Worm (Caenorhabditis elegans) whole organism, L3 larva: ENCODE data around the gene ZK1037.6.

Experiments used
- ama-1 ChIP-seq: fragments of 150-350 bp; optimal IDR thresholded peaks from 2 replicates; lab custom pipeline; 2018
- fos-1 ChIP-seq: fragments of 150-350 bp; optimal IDR thresholded peaks from 2 replicates; lab custom pipeline; 2014; ENCODE audit warnings: missing biosample characterization, missing genetic modification characterization
- jun-1 ChIP-seq: fragments of 150-350 bp; optimal IDR thresholded peaks from 2 replicates; lab custom pipeline; 2014; ENCODE audit warnings: missing biosample characterization, missing genetic modification reagents, missing genetic modification characterization
- nhr-11 ChIP-seq: fragments of 150-350 bp; optimal IDR thresholded peaks from 2 replicates; lab custom pipeline; 2014; ENCODE audit warnings: missing biosample characterization, missing genetic modification characterization
- nhr-23 ChIP-seq: fragments of 150-350 bp; optimal IDR thresholded peaks from 2 replicates; lab custom pipeline; 2014; ENCODE audit warnings: missing biosample characterization, missing genetic modification reagents, missing genetic modification characterization
- nhr-237 ChIP-seq: fragments of 150-350 bp; optimal IDR thresholded peaks from 2 replicates; lab custom pipeline; 2014; ENCODE audit warnings: missing biosample characterization, missing genetic modification characterization
- nhr-28 ChIP-seq: fragments of 150-350 bp; optimal IDR thresholded peaks from 2 replicates; lab custom pipeline; 2014; ENCODE audit warnings: missing biosample characterization, missing genetic modification characterization
- nhr-76 ChIP-seq: fragments of 150-350 bp; sonication (generic microtip); optimal IDR thresholded peaks from 5 replicates; lab custom pipeline; 2014; ENCODE audit warnings: missing biosample characterization, missing genetic modification characterization
- pha-4 ChIP-seq: fragments of 150-350 bp; optimal IDR thresholded peaks from 2 replicates; lab custom pipeline; 2014; ENCODE audit warnings: missing biosample characterization, missing genetic modification reagents, missing genetic modification characterization
- unc-39 ChIP-seq: sonication (generic microtip); optimal IDR thresholded peaks from 4 replicates; lab custom pipeline; 2017; ENCODE audit warnings: missing biosample characterization, missing genetic modification characterization
- unc-62 ChIP-seq: fragments of 150-350 bp; sonication (generic microtip); optimal IDR thresholded peaks from 4 replicates; lab custom pipeline; 2014; ENCODE audit warnings: missing biosample characterization, missing genetic modification reagents, missing genetic modification characterization
- zag-1 ChIP-seq: fragments of 150-350 bp; optimal IDR thresholded peaks from 2 replicates; lab custom pipeline; 2014; ENCODE audit warnings: missing biosample characterization, missing genetic modification characterization
- ztf-11 ChIP-seq: fragments of 150-350 bp; optimal IDR thresholded peaks from 2 replicates; lab custom pipeline; 2014; ENCODE audit warnings: missing biosample characterization, missing genetic modification characterization

DNA sequence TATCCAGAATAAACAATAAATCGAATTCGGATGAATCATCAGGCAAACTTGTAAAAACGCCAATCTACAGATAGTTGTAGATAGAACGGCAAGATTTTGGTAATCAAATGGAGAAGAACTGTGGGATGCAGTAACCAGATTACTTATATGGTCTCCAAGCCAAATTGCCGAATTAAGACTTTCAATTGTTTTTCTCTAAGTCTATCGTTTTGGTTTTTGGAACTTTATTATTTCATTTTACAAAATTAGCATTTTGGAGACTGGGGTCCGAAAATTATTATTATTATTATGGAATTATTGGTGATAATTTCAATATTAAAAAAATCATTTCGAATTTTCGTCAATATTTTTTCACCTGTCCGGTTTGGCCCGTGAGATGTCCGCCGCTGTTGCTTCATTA, 11.8 kb upstream of the ZK1037.6 start, which contains the start of gene clec-228:
- TF ChIP-seq ama-1 (no peak), ztf-11 (tag; lab: Kevin White, UChicago) (no peak), fos-1 (no peak), pha-4 (tag; lab: Kevin White, UChicago) (no peak), nhr-11 (tag; lab: Kevin White, UChicago) (no peak), nhr-237 (tag; lab: Kevin White, UChicago) (no peak), unc-62 (GFP tag; lab: Kevin White, UChicago) (no peak), nhr-28 (tag; lab: Kevin White, UChicago) (no peak), nhr-76 (no peak), zag-1 (no peak), nhr-23 (tag; lab: Kevin White, UChicago) (no peak), jun-1 (tag; lab: Kevin White, UChicago) (no peak), unc-39 (tag; lab: Kevin White, UChicago) (no peak)
